Worm (Caenorhabditis elegans) whole organism, L3 larva: Measurements from ENCODE around the gene T27D12.1.

ENCODE experiments used
- R02D3.7 ChIP-seq: fragments of 150-350 bp; optimal IDR thresholded peaks from 2 replicates; lab custom pipeline; 2014; ENCODE audit warnings: missing biosample characterization, missing genetic modification characterization
- ama-1 ChIP-seq: fragments of 150-350 bp; optimal IDR thresholded peaks from 2 replicates; lab custom pipeline; 2018
- ceh-82 ChIP-seq: fragments of 150-350 bp; optimal IDR thresholded peaks from 2 replicates; lab custom pipeline; 2014; ENCODE audit warnings: missing biosample characterization, missing genetic modification characterization
- egl-27 ChIP-seq: sonication (generic microtip); optimal IDR thresholded peaks from 4 replicates; lab custom pipeline; 2017; ENCODE audit warnings: missing biosample characterization, missing genetic modification reagents, missing genetic modification characterization
- jun-1 ChIP-seq: fragments of 150-350 bp; optimal IDR thresholded peaks from 2 replicates; lab custom pipeline; 2014; ENCODE audit warnings: missing biosample characterization, missing genetic modification reagents, missing genetic modification characterization
- lin-39 ChIP-seq: fragments of 150-350 bp; optimal IDR thresholded peaks from 2 replicates; lab custom pipeline; 2018; ENCODE audit warnings: missing biosample characterization, missing genetic modification reagents, missing genetic modification characterization
- nhr-77 ChIP-seq: fragments of 150-350 bp; optimal IDR thresholded peaks from 2 replicates; lab custom pipeline; 2014; ENCODE audit warnings: missing biosample characterization, missing genetic modification characterization
- skn-1 ChIP-seq: fragments of 150-350 bp; optimal IDR thresholded peaks from 2 replicates; lab custom pipeline; 2014; ENCODE audit warnings: missing biosample characterization, missing genetic modification characterization
- unc-39 ChIP-seq: sonication (generic microtip); optimal IDR thresholded peaks from 4 replicates; lab custom pipeline; 2017; ENCODE audit warnings: missing biosample characterization, missing genetic modification characterization
- unc-62 ChIP-seq: fragments of 150-350 bp; sonication (generic microtip); optimal IDR thresholded peaks from 4 replicates; lab custom pipeline; 2014; ENCODE audit warnings: missing biosample characterization, missing genetic modification reagents, missing genetic modification characterization
- ztf-11 ChIP-seq: fragments of 150-350 bp; optimal IDR thresholded peaks from 2 replicates; lab custom pipeline; 2014; ENCODE audit warnings: missing biosample characterization, missing genetic modification characterization
- ztf-4 ChIP-seq: fragments of 150-350 bp; optimal IDR thresholded peaks from 2 replicates; lab custom pipeline; 2014; ENCODE audit warnings: missing biosample characterization, missing genetic modification characterization

ce11 chrII:11859833-11860232, 17.4 kb downstream of the T27D12.1 start:
- TF ChIP-seq jun-1: no peak
- no peak for TF ChIP-seq lin-39
- TF ChIP-seq ztf-11 (tag; lab: Kevin White, UChicago): no peak
- no peak for TF ChIP-seq ztf-4 (tag; lab: Kevin White, UChicago)
- no peak for TF ChIP-seq R02D3.7 (tag; lab: Kevin White, UChicago)
- TF ChIP-seq egl-27 (tag; lab: Kevin White, UChicago): no peak
- TF ChIP-seq ama-1 (lab: Kevin White, UChicago): no peak
- no peak for TF ChIP-seq unc-39 (tag; lab: Kevin White, UChicago)
- TF ChIP-seq nhr-77 (tag; lab: Kevin White, UChicago): no peak
- TF ChIP-seq ceh-82 (tag; lab: Kevin White, UChicago): no peak
- TF ChIP-seq skn-1 (tag; lab: Kevin White, UChicago): no peak
- TF ChIP-seq unc-62: no peak
